Worm (Caenorhabditis elegans): ENCODE results near the gene best-20.

ce11 chrIV:3759823-3760222 is 3.8 kb downstream of the best-20 start:
- TF ChIP-seq hmg-4 (GFP tag; optimal IDR thresholded peaks at IDR 0.05) (no peak), ama-1 (optimal IDR thresholded peaks at IDR 0.05) (no peak), hnd-1 (tag; optimal IDR thresholded peaks at IDR 0.05) (no peak), tra-4 (tag; optimal IDR thresholded peaks at IDR 0.05) (no peak), ceh-13 (GFP tag; optimal IDR thresholded peaks at IDR 0.05) (no peak), tbx-37 (GFP tag; conservative IDR thresholded peaks at IDR 0.05) (no peak), flt-1 (GFP tag; IDR thresholded peaks at IDR 0.05) (no peak), aly-1 (tag; optimal IDR thresholded peaks at IDR 0.05) (no peak), sea-1 (GFP tag; conservative IDR thresholded peaks at IDR 0.05) (no peak), B0310.2 (tag; optimal IDR thresholded peaks at IDR 0.05) (no peak), ceh-36 (tag; optimal IDR thresholded peaks at IDR 0.05) (no peak), scrt-1 (GFP tag; IDR thresholded peaks at IDR 0.05) (no peak), pes-1 (GFP tag; IDR thresholded peaks at IDR 0.05) (no peak)

All from whole organism, early embryonic.